Fruit fly (Drosophila melanogaster): Measurements from ENCODE around the gene CG33722.
A peak's percentile ranks its signal among the peaks of the same experiment; 100 is the strongest.

The CG33722 gene

DNA sequence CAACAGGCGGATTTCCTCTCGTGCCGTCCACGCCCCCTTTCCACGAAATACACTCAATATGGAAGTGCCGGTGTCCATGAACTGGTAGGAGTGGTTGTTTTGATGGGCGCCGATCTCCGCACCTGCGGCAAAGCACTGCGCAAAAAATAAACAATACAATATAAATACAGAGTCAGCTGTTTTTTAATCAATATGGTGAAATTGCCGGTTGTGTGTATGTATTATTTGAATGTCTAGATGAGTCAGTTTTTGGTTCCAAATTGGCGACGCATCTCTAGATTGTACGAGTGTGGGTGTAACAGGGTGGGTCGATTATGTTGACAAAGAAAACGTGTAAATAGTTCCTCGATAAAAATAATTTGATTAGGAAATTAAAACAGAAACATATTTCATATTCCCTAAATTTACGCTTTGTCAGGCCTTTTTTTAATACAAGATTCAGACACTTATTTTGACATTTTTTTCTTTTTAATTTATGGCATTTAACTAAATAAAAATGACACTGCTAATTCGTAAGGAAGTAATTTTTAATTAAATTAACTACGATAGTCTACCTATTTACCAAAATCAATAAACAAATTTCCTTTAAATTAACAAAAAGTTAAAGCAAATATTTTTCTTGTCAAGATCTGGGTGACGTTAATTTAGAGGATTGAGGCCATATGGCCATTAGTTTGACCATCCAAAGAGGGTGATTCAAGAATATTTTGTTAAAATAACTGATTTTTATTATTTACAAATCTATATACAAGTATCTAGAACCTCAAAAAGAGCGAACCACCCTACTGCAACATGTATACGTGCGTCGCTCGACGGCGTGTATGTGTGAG is 4.2 kb upstream of the CG33722 start (continued):
- no peak for TF ChIP-seq Adf1 (GFP tag; IDR thresholded peaks at IDR 0.05)
- TF ChIP-seq Spps (tag; optimal IDR thresholded peaks at IDR 0.05): peak; percentile 64
- no peak for TF ChIP-seq dan (GFP tag; IDR thresholded peaks at IDR 0.05)
- TF ChIP-seq CG8944 (GFP tag; optimal IDR thresholded peaks at IDR 0.05): peak; percentile 56
- peak; percentile 97 for TF ChIP-seq CoRest (tag; optimal IDR thresholded peaks at IDR 0.05)
- peak; percentile 67 for TF ChIP-seq Six4 (GFP tag; optimal IDR thresholded peaks at IDR 0.05)
- TF ChIP-seq CG15073 (GFP tag; optimal IDR thresholded peaks at IDR 0.05): peak; percentile 54
- TF ChIP-seq Max (GFP tag; optimal IDR thresholded peaks at IDR 0.05): peak; percentile 90
- peak; percentile 81 for TF ChIP-seq Hsf (GFP tag; optimal IDR thresholded peaks at IDR 0.05)
- TF ChIP-seq CG14050 (GFP tag; IDR thresholded peaks at IDR 0.05): peak; percentile 49; the same call in 2 of the 3 replicates
- TF ChIP-seq gfzf (GFP tag; optimal IDR thresholded peaks at IDR 0.05): no peak
- no peak for TF ChIP-seq pita (GFP tag; optimal IDR thresholded peaks at IDR 0.05)
- TF ChIP-seq pfk (GFP tag; optimal IDR thresholded peaks at IDR 0.05): no peak
- peak; percentile 37 for TF ChIP-seq HLH3B (GFP tag; IDR thresholded peaks at IDR 0.05)
- TF ChIP-seq az2 (GFP tag; optimal IDR thresholded peaks at IDR 0.05): peak; percentile 91
- TF ChIP-seq CG11456 (GFP tag; IDR thresholded peaks at IDR 0.05): peak; percentile 70
- TF ChIP-seq sqz (GFP tag; optimal IDR thresholded peaks at IDR 0.05): peak; percentile 87
- peak; percentile 82 for TF ChIP-seq twi (tag; optimal IDR thresholded peaks at IDR 0.05)
- TF ChIP-seq Atf3 (GFP tag; optimal IDR thresholded peaks at IDR 0.05): peak; percentile 53
- no peak for TF ChIP-seq Kr (GFP tag; optimal IDR thresholded peaks at IDR 0.05)
- TF ChIP-seq Scr (GFP tag; IDR thresholded peaks at IDR 0.05; ENCODE audit: partially characterized antibody): no peak
- TF ChIP-seq CG2202 (tag; optimal IDR thresholded peaks at IDR 0.05): peak; percentile 51
- peak; percentile 46 for TF ChIP-seq Neu2 (GFP tag; optimal IDR thresholded peaks at IDR 0.05; ENCODE audit: borderline replicate concordance)
- no peak for TF ChIP-seq ash1 (GFP tag; optimal IDR thresholded peaks at IDR 0.05)
- peak; percentile 98 for TF ChIP-seq sens (GFP tag)
- no peak for TF ChIP-seq dimm (GFP tag; IDR thresholded peaks at IDR 0.05)
- peak; percentile 99 for TF ChIP-seq CG17568 (GFP tag; optimal IDR thresholded peaks at IDR 0.05)
- TF ChIP-seq Sox102F (GFP tag; optimal IDR thresholded peaks at IDR 0.05): peak; percentile 88
- TF ChIP-seq ci (GFP tag; IDR thresholded peaks at IDR 0.05): peak; percentile 84
- no peak for TF ChIP-seq Dfd (GFP tag; optimal IDR thresholded peaks at IDR 0.05)
- no peak for TF ChIP-seq CG15479 (GFP tag; optimal IDR thresholded peaks at IDR 0.05)
- no peak for TF ChIP-seq CG4617 (GFP tag; optimal IDR thresholded peaks at IDR 0.05; ENCODE audit: borderline replicate concordance)
- TF ChIP-seq Elba2 (GFP tag; optimal IDR thresholded peaks at IDR 0.05): no peak
- no peak for TF ChIP-seq usp (GFP tag; optimal IDR thresholded peaks at IDR 0.05)
- no peak for TF ChIP-seq ftz-f1 (GFP tag; optimal IDR thresholded peaks at IDR 0.05)
- TF ChIP-seq Bteb2 (GFP tag; optimal IDR thresholded peaks at IDR 0.05): peak; percentile 84
- no peak for TF ChIP-seq D (optimal IDR thresholded peaks at IDR 0.05)
- peak; percentile 93 for TF ChIP-seq D (GFP tag; optimal IDR thresholded peaks at IDR 0.05)
- peak; percentile 85 for TF ChIP-seq Hr3 (GFP tag; optimal IDR thresholded peaks at IDR 0.05)
- peak; percentile 84 for TF ChIP-seq CG32532 (GFP tag; IDR thresholded peaks at IDR 0.05)
- peak; percentile 89 for TF ChIP-seq lab (GFP tag; optimal IDR thresholded peaks at IDR 0.05)
- peak; percentile 95 for TF ChIP-seq CG8924 (tag; optimal IDR thresholded peaks at IDR 0.05)
- TF ChIP-seq kay (GFP tag; optimal IDR thresholded peaks at IDR 0.05): peak; percentile 81
- TF ChIP-seq CG11085 (GFP tag; IDR thresholded peaks at IDR 0.05): peak; percentile 30
- peak; percentile 68 for TF ChIP-seq Dip3 (GFP tag; optimal IDR thresholded peaks at IDR 0.05)
- TF ChIP-seq CG11696 (GFP tag; IDR thresholded peaks at IDR 0.05): peak; percentile 25; the same call in 1 of the 2 replicates
- TF ChIP-seq danr (GFP tag; IDR thresholded peaks at IDR 0.05): peak; percentile 18; the same call in 1 of the 2 replicates
- TF ChIP-seq sima (GFP tag; optimal IDR thresholded peaks at IDR 0.05): peak; percentile 61
- peak; percentile 76 for TF ChIP-seq CG30020 (tag; optimal IDR thresholded peaks at IDR 0.05)
- TF ChIP-seq CG17359 (tag; optimal IDR thresholded peaks at IDR 0.05): peak; percentile 87
